Fruit fly (Drosophila melanogaster) whole organism, embryonic: ENCODE data around the gene CG9008.

ENCODE experiments used
- Aef1 ChIP-seq: fragments of 200-800 bp; sonication (Bioruptor generic); IDR thresholded peaks from 3 replicates; pipeline ENCODE4 v1.3.6; 2022; ENCODE audit warnings: missing biosample characterization, missing genetic modification characterization
- CG11398 ChIP-seq: fragments of 200-800 bp; sonication (Bioruptor generic); optimal IDR thresholded peaks from 2 replicates; lab custom pipeline; 2016; ENCODE audit warnings: missing biosample characterization, missing genetic modification characterization
- CG11504 ChIP-seq: fragments of 200-800 bp; sonication (Bioruptor generic); optimal IDR thresholded peaks from 3 replicates; lab custom pipeline; 2019; ENCODE audit warnings: missing biosample characterization, mild to moderate bottlenecking, missing genetic modification characterization, moderate library complexity
- CG11560 ChIP-seq: fragments of 200-800 bp; sonication (Bioruptor generic); IDR thresholded peaks from 3 replicates; pipeline ENCODE4 v1.3.6; 2022; ENCODE audit warnings: missing biosample characterization, missing genetic modification characterization
- CG13287 ChIP-seq: fragments of 200-800 bp; sonication (Bioruptor generic); IDR thresholded peaks from 2 replicates; pipeline ENCODE4 v1.3.6; 2022; ENCODE audit warnings: missing biosample characterization, missing genetic modification characterization; ENCODE audit not compliant: partially characterized antibody
- CG14710 ChIP-seq: fragments of 200-800 bp; sonication (Bioruptor generic); optimal IDR thresholded peaks from 3 replicates; lab custom pipeline; 2019; ENCODE audit warnings: missing biosample characterization, mild to moderate bottlenecking, missing genetic modification characterization, moderate library complexity
- CG14860 ChIP-seq: fragments of 200-800 bp; sonication (Bioruptor generic); IDR thresholded peaks from 3 replicates; pipeline ENCODE4 v1.3.6; 2022; ENCODE audit warnings: missing biosample characterization, missing genetic modification characterization; ENCODE audit not compliant: partially characterized antibody
- CG16779 ChIP-seq: fragments of 200-800 bp; sonication (Bioruptor generic); IDR thresholded peaks from 2 replicates; pipeline ENCODE4 v1.3.6; 2022; ENCODE audit warnings: missing biosample characterization, missing genetic modification characterization
- CG17359 ChIP-seq: fragments of 200-800 bp; sonication (Bioruptor generic); optimal IDR thresholded peaks from 3 replicates; lab custom pipeline; 2018; ENCODE audit warnings: missing biosample characterization, mild to moderate bottlenecking, missing genetic modification characterization, moderate library complexity
- CG17361 ChIP-seq: fragments of 200-800 bp; sonication (Bioruptor generic); IDR thresholded peaks from 3 replicates; pipeline ENCODE4 v1.3.6; 2022; ENCODE audit warnings: missing biosample characterization, missing genetic modification characterization
- CG17912 ChIP-seq: fragments of 200-800 bp; sonication (Bioruptor generic); optimal IDR thresholded peaks from 2 replicates; lab custom pipeline; 2018; ENCODE audit warnings: missing biosample characterization, mild to moderate bottlenecking, missing genetic modification characterization
- CG18619 ChIP-seq: fragments of 200-800 bp; sonication (Bioruptor generic); optimal IDR thresholded peaks from 3 replicates; lab custom pipeline; 2017; ENCODE audit warnings: missing biosample characterization, mild to moderate bottlenecking, missing genetic modification characterization
- CG2116 ChIP-seq: fragments of 200-800 bp; sonication (Bioruptor generic); optimal IDR thresholded peaks from 3 replicates; lab custom pipeline; 2018; ENCODE audit warnings: missing biosample characterization, mild to moderate bottlenecking, missing genetic modification characterization
- CG2120 ChIP-seq: fragments of 200-800 bp; sonication (Bioruptor generic); optimal IDR thresholded peaks from 3 replicates; lab custom pipeline; 2016; ENCODE audit warnings: missing biosample characterization, missing genetic modification characterization
- CG34224 ChIP-seq: fragments of 200-800 bp; sonication (Bioruptor generic); IDR thresholded peaks from 3 replicates; pipeline ENCODE4 v1.3.6; 2022; ENCODE audit warnings: missing biosample characterization, missing genetic modification characterization; ENCODE audit not compliant: partially characterized antibody
- CG42726 ChIP-seq: fragments of 200-800 bp; sonication (Bioruptor generic); IDR thresholded peaks from 2 replicates; pipeline ENCODE4 v1.3.6; 2022; ENCODE audit warnings: missing biosample characterization, missing genetic modification characterization; ENCODE audit not compliant: partially characterized antibody
- CG4617 ChIP-seq: fragments of 200-800 bp; sonication (Bioruptor generic); optimal IDR thresholded peaks from 3 replicates; lab custom pipeline; 2016; ENCODE audit warnings: missing biosample characterization, missing genetic modification characterization, borderline replicate concordance
- CG6683 ChIP-seq: fragments of 200-800 bp; sonication (Bioruptor generic); optimal IDR thresholded peaks from 2 replicates; lab custom pipeline; 2017; ENCODE audit warnings: missing biosample characterization, mild to moderate bottlenecking, missing genetic modification characterization, missing genetic modification reagents
- CG6791 ChIP-seq: fragments of 200-800 bp; sonication (Bioruptor generic); IDR thresholded peaks from 3 replicates; pipeline ENCODE4 v1.3.6; 2022; ENCODE audit warnings: missing biosample characterization, missing genetic modification characterization; ENCODE audit not compliant: partially characterized antibody
- CG7271 ChIP-seq: fragments of 200-800 bp; sonication (Bioruptor generic); optimal IDR thresholded peaks from 2 replicates; lab custom pipeline; 2018; ENCODE audit warnings: missing biosample characterization, mild to moderate bottlenecking, missing genetic modification characterization, moderate library complexity
- CG8359 ChIP-seq: fragments of 200-800 bp; sonication (Bioruptor generic); optimal IDR thresholded peaks from 2 replicates; lab custom pipeline; 2017; ENCODE audit warnings: missing biosample characterization, mild to moderate bottlenecking, missing genetic modification characterization, borderline replicate concordance
- CG8388 ChIP-seq: fragments of 200-800 bp; sonication (Bioruptor generic); optimal IDR thresholded peaks from 2 replicates; lab custom pipeline; 2019; ENCODE audit warnings: missing biosample characterization, mild to moderate bottlenecking, missing genetic modification characterization, moderate library complexity
- CoRest ChIP-seq: fragments of 200-800 bp; sonication (Bioruptor generic); optimal IDR thresholded peaks from 3 replicates; lab custom pipeline; 2018; ENCODE audit warnings: missing biosample characterization, mild to moderate bottlenecking, missing genetic modification characterization, moderate library complexity
- Dll ChIP-seq: fragments of 200-800 bp; sonication (Bioruptor generic); IDR thresholded peaks from 4 replicates; pipeline ENCODE4 v1.3.6; 2022; ENCODE audit warnings: missing biosample characterization, missing genetic modification characterization; ENCODE audit not compliant: partially characterized antibody
- Doc3 ChIP-seq: fragments of 200-800 bp; sonication (Bioruptor generic); IDR thresholded peaks from 3 replicates; pipeline ENCODE4 v1.3.6; 2022; ENCODE audit warnings: missing biosample characterization, missing genetic modification characterization; ENCODE audit not compliant: partially characterized antibody
- Dp ChIP-seq: fragments of 200-800 bp; sonication (Bioruptor generic); optimal IDR thresholded peaks from 2 replicates; lab custom pipeline; 2018; ENCODE audit warnings: missing biosample characterization, mild to moderate bottlenecking, missing genetic modification characterization, moderate library complexity
- HLH4C ChIP-seq: fragments of 200-800 bp; sonication (Bioruptor generic); IDR thresholded peaks from 3 replicates; pipeline ENCODE4 v1.3.6; 2022; ENCODE audit warnings: missing biosample characterization, missing genetic modification characterization; ENCODE audit not compliant: partially characterized antibody
- Hey ChIP-seq: fragments of 200-800 bp; sonication (Bioruptor generic); optimal IDR thresholded peaks from 3 replicates; lab custom pipeline; 2018; ENCODE audit warnings: missing biosample characterization, mild to moderate bottlenecking, missing genetic modification characterization
- HmgD ChIP-seq: fragments of 200-800 bp; sonication (Bioruptor generic); optimal IDR thresholded peaks from 3 replicates; lab custom pipeline; 2016; ENCODE audit warnings: missing biosample characterization, missing genetic modification characterization
- Lpt ChIP-seq: fragments of >200 bp; optimal IDR thresholded peaks from 2 replicates; lab custom pipeline; 2018; ENCODE audit warnings: missing biosample characterization, missing genetic modification characterization
- MBD-R2 ChIP-seq: fragments of 200-800 bp; sonication (Bioruptor generic); IDR thresholded peaks from 2 replicates; pipeline ENCODE4 v1.3.6; 2022; ENCODE audit warnings: missing biosample characterization, missing genetic modification characterization
- MESR4 ChIP-seq: fragments of 200-800 bp; sonication (Bioruptor generic); optimal IDR thresholded peaks from 2 replicates; lab custom pipeline; 2018; ENCODE audit warnings: missing biosample characterization, mild to moderate bottlenecking, missing genetic modification characterization, moderate library complexity
- Nf-YA ChIP-seq: fragments of 200-800 bp; sonication (Bioruptor generic); IDR thresholded peaks from 2 replicates; pipeline ENCODE4 v1.3.6; 2022; ENCODE audit warnings: missing biosample characterization, missing genetic modification characterization
- Sry-β ChIP-seq: fragments of 200-800 bp; sonication (Bioruptor generic); optimal IDR thresholded peaks from 2 replicates; lab custom pipeline; 2018; ENCODE audit warnings: missing biosample characterization, mild to moderate bottlenecking, missing genetic modification characterization, moderate library complexity
- al ChIP-seq: fragments of 200-800 bp; sonication (Bioruptor generic); IDR thresholded peaks from 2 replicates; pipeline ENCODE4 v1.3.6; 2022; ENCODE audit warnings: missing biosample characterization, missing genetic modification characterization
- dpn ChIP-seq, 2 experiments: fragments of 200-800 bp; sonication (Bioruptor generic); optimal IDR thresholded peaks; 3 replicates each; lab custom pipeline; 2016; ENCODE audit warnings: missing biosample characterization in 2 of 2, missing genetic modification characterization in 2 of 2
- grau ChIP-seq: fragments of 200-800 bp; optimal IDR thresholded peaks from 3 replicates; lab custom pipeline; 2019; ENCODE audit warnings: missing biosample characterization, mild to moderate bottlenecking, missing genetic modification characterization, moderate library complexity
- hbn ChIP-seq: fragments of 200-800 bp; sonication (Bioruptor generic); IDR thresholded peaks from 2 replicates; pipeline ENCODE4 v1.3.6; 2022; ENCODE audit warnings: missing biosample characterization, missing genetic modification characterization; ENCODE audit not compliant: partially characterized antibody
- kay ChIP-seq: fragments of 200-800 bp; sonication (Bioruptor generic); optimal IDR thresholded peaks from 2 replicates; lab custom pipeline; 2016; ENCODE audit warnings: missing biosample characterization, missing genetic modification characterization
- klu ChIP-seq: fragments of 200-800 bp; sonication (Bioruptor generic); IDR thresholded peaks from 2 replicates; pipeline ENCODE4 v1.3.6; 2022; ENCODE audit warnings: missing biosample characterization, missing genetic modification characterization
- nerfin-1 ChIP-seq: fragments of 200-800 bp; sonication (Bioruptor generic); optimal IDR thresholded peaks from 3 replicates; lab custom pipeline; 2019; ENCODE audit warnings: missing biosample characterization, mild to moderate bottlenecking, missing genetic modification characterization, moderate library complexity
- nerfin-2 ChIP-seq: fragments of 200-800 bp; sonication (Bioruptor generic); IDR thresholded peaks from 2 replicates; pipeline ENCODE4 v1.3.6; 2022; ENCODE audit warnings: missing biosample characterization, missing genetic modification characterization; ENCODE audit not compliant: partially characterized antibody
- phol ChIP-seq: fragments of 200-800 bp; sonication (Bioruptor generic); optimal IDR thresholded peaks from 3 replicates; lab custom pipeline; 2018; ENCODE audit warnings: missing biosample characterization, mild to moderate bottlenecking, missing genetic modification characterization, moderate library complexity
- pros ChIP-seq: fragments of 200-800 bp; sonication (Bioruptor generic); optimal IDR thresholded peaks from 3 replicates; lab custom pipeline; 2019; ENCODE audit warnings: missing biosample characterization, mild to moderate bottlenecking, missing genetic modification characterization, moderate library complexity
- pzg ChIP-seq: fragments of 200-800 bp; sonication (Bioruptor generic); optimal IDR thresholded peaks from 3 replicates; lab custom pipeline; 2018; ENCODE audit warnings: missing biosample characterization, mild to moderate bottlenecking, missing genetic modification characterization, moderate library complexity
- run ChIP-seq: fragments of 200-800 bp; sonication (Bioruptor generic); optimal IDR thresholded peaks from 3 replicates; lab custom pipeline; 2018; ENCODE audit warnings: missing biosample characterization, mild to moderate bottlenecking, missing genetic modification characterization
- sim ChIP-seq: fragments of 200-800 bp; sonication (Bioruptor generic); IDR thresholded peaks from 2 replicates; pipeline ENCODE4 v1.3.6; 2022; ENCODE audit warnings: missing biosample characterization, missing genetic modification characterization
- slbo ChIP-seq: fragments of 200-800 bp; sonication (Bioruptor generic); IDR thresholded peaks from 2 replicates; pipeline ENCODE4 v1.3.6; 2022; ENCODE audit warnings: missing biosample characterization, missing genetic modification characterization
- tin ChIP-seq: fragments of 200-800 bp; sonication (Bioruptor generic); optimal IDR thresholded peaks from 3 replicates; lab custom pipeline; 2016; ENCODE audit warnings: missing biosample characterization, missing genetic modification characterization
- tx ChIP-seq: fragments of 200-800 bp; sonication (Bioruptor generic); optimal IDR thresholded peaks from 2 replicates; lab custom pipeline; 2016; ENCODE audit warnings: missing biosample characterization, missing genetic modification characterization

Gene CG9008

dm6 chr2L:13829540-13829939 is 49.6 kb upstream of the CG9008 start, which contains the start of the genes Arpc1 and Orc5 (continued):
- TF ChIP-seq dpn (GFP tag; optimal IDR thresholded peaks at IDR 0.05; lab: Kevin White, UChicago) (peak in 1 of 2 experiments; percentile 27), grau (tag; lab: Kevin White, UChicago) (peak; percentile 48), CG8359 (GFP tag; lab: Kevin White, UChicago) (no peak), MBD-R2 (GFP tag; lab: Robert Waterston, UW) (peak; percentile 90), nerfin-1 (tag; lab: Kevin White, UChicago) (peak; percentile 18), CG11560 (no peak), phol (tag; lab: Kevin White, UChicago) (peak; percentile 56), CG34224 (GFP tag; lab: Robert Waterston, UW) (peak; percentile 94), CG11504 (tag; lab: Kevin White, UChicago) (no peak), CG14860 (GFP tag; lab: Robert Waterston, UW) (peak; percentile 83), CG6683 (no peak), Hey (tag; lab: Kevin White, UChicago) (no peak), Sry-β (GFP tag; lab: Kevin White, UChicago) (no peak), CG2120 (GFP tag; lab: Kevin White, UChicago) (no peak), Dll (GFP tag; lab: Robert Waterston, UW) (peak; percentile 88), Lpt (no peak), al (GFP tag; lab: Robert Waterston, UW) (no peak), CG17359 (no peak), CG8388 (no peak), hbn (GFP tag; lab: Robert Waterston, UW) (peak; percentile 92), tx (GFP tag; lab: Kevin White, UChicago) (no peak), Dp (GFP tag; lab: Kevin White, UChicago) (peak; percentile 88), CoRest (tag; lab: Kevin White, UChicago) (peak; percentile 25), CG7271 (tag; lab: Kevin White, UChicago) (peak; percentile 50), tin (GFP tag; lab: Kevin White, UChicago) (no peak), CG17361 (no peak), CG14710 (peak; percentile 63), Aef1 (GFP tag; lab: Robert Waterston, UW) (no peak), CG16779 (GFP tag; lab: Robert Waterston, UW) (no peak), CG4617 (GFP tag; lab: Kevin White, UChicago) (peak; percentile 79), CG42726 (GFP tag; lab: Robert Waterston, UW) (peak; percentile 78), nerfin-2 (GFP tag; lab: Robert Waterston, UW) (peak; percentile 64), CG18619 (no peak), kay (GFP tag; lab: Kevin White, UChicago) (peak; percentile 78), HmgD (peak; percentile 46), pzg (GFP tag; lab: Kevin White, UChicago) (peak; percentile 96), pros (GFP tag; lab: Kevin White, UChicago) (no peak), HLH4C (peak; percentile 77), CG17912 (GFP tag; lab: Kevin White, UChicago) (no peak), slbo (GFP tag; lab: Robert Waterston, UW) (no peak), klu (GFP tag; lab: Robert Waterston, UW) (no peak), CG11398 (GFP tag; lab: Kevin White, UChicago) (no peak), CG6791 (peak; percentile 93), sim (GFP tag; lab: Robert Waterston, UW) (no peak), CG2116 (peak; percentile 81), MESR4 (GFP tag; lab: Kevin White, UChicago) (peak; percentile 74), run (tag; lab: Kevin White, UChicago) (no peak), Doc3 (GFP tag; lab: Robert Waterston, UW) (peak; percentile 77), CG13287 (GFP tag; lab: Robert Waterston, UW) (peak; percentile 93), Nf-YA (GFP tag; lab: Robert Waterston, UW) (no peak)
